Fruit fly (Drosophila melanogaster) whole organism, prepupa: ENCODE measurements around the gene RacGAP84C.

Experiments
- CG11762 ChIP-seq: fragments of 200-800 bp; sonication (Bioruptor generic); optimal IDR thresholded peaks from 3 replicates; lab custom pipeline; 2016; ENCODE audit warnings: missing biosample characterization, missing genetic modification characterization; ENCODE audit not compliant: insufficient read depth
- CG15336 ChIP-seq: fragments of 200-800 bp; sonication (Bioruptor generic); IDR thresholded peaks from 2 replicates; pipeline ENCODE4 v1.3.6; 2022; ENCODE audit warnings: missing biosample characterization, missing genetic modification characterization
- CG8319 ChIP-seq: fragments of 200-800 bp; sonication (Bioruptor generic); optimal IDR thresholded peaks from 3 replicates; lab custom pipeline; 2016; ENCODE audit warnings: missing biosample characterization, missing genetic modification characterization
- CG8632 ChIP-seq: fragments of 200-800 bp; sonication (Bioruptor generic); optimal IDR thresholded peaks from 3 replicates; lab custom pipeline; 2016; ENCODE audit warnings: missing biosample characterization, missing genetic modification characterization
- Eip93F ChIP-seq: fragments of 200-800 bp; sonication (Bioruptor generic); optimal IDR thresholded peaks from 2 replicates; lab custom pipeline; 2016; ENCODE audit warnings: missing biosample characterization, mild to moderate bottlenecking, missing genetic modification characterization
- Ets21C ChIP-seq: fragments of 200-800 bp; sonication (Bioruptor generic); optimal IDR thresholded peaks from 3 replicates; lab custom pipeline; 2016; ENCODE audit warnings: missing biosample characterization, missing genetic modification characterization
- Hr38 ChIP-seq: sonication (Bioruptor generic); optimal IDR thresholded peaks from 2 replicates; lab custom pipeline; 2016; ENCODE audit warnings: missing biosample characterization, missing genetic modification characterization
- Hr39 ChIP-seq: fragments of 200-800 bp; sonication (Bioruptor generic); optimal IDR thresholded peaks from 2 replicates; lab custom pipeline; 2016; ENCODE audit warnings: missing biosample characterization, missing genetic modification characterization
- OdsH ChIP-seq: fragments of 200-800 bp; sonication (Bioruptor generic); optimal IDR thresholded peaks from 3 replicates; lab custom pipeline; 2016; ENCODE audit warnings: missing biosample characterization, missing genetic modification characterization
- cyc ChIP-seq: fragments of 200-800 bp; sonication (Bioruptor generic); optimal IDR thresholded peaks from 3 replicates; lab custom pipeline; 2016; ENCODE audit warnings: missing biosample characterization, missing genetic modification characterization
- dsx ChIP-seq: fragments of 200-800 bp; optimal IDR thresholded peaks from 3 replicates; lab custom pipeline; 2019; ENCODE audit warnings: missing biosample characterization, mild to moderate bottlenecking, missing genetic modification characterization, moderate library complexity; ENCODE audit not compliant: poor library complexity, severe bottlenecking
- eg ChIP-seq: fragments of 200-800 bp; sonication (Bioruptor generic); IDR thresholded peaks from 3 replicates; pipeline ENCODE4 v1.3.6; 2022; ENCODE audit warnings: missing biosample characterization, missing genetic modification characterization
- lz ChIP-seq: fragments of 200-800 bp; sonication (Bioruptor generic); optimal IDR thresholded peaks from 3 replicates; lab custom pipeline; 2016; ENCODE audit warnings: missing biosample characterization, missing genetic modification characterization
- salr ChIP-seq, 2 experiments: fragments of 200-800 bp; sonication (Bioruptor generic); optimal IDR thresholded peaks; 3 replicates each; lab custom pipeline; 2016 to 2018; ENCODE audit warnings: missing biosample characterization in 2 of 2, missing genetic modification characterization in 2 of 2, mild to moderate bottlenecking in 1 of 2

- TF ChIP-seq CG8319 (no peak), eg (GFP tag; lab: Robert Waterston, UW) (no peak), cyc (GFP tag; lab: Kevin White, UChicago) (no peak), CG15336 (GFP tag; lab: Robert Waterston, UW) (no peak), dsx (GFP tag; lab: Kevin White, UChicago) (no peak), CG8632 (GFP tag; lab: Kevin White, UChicago) (no peak), OdsH (GFP tag; lab: Kevin White, UChicago) (no peak), Eip93F (GFP tag; lab: Kevin White, UChicago) (no peak), Ets21C (GFP tag; lab: Kevin White, UChicago) (no peak), salr (GFP tag; optimal IDR thresholded peaks at IDR 0.05; lab: Kevin White, UChicago) (no peak), lz (GFP tag; lab: Kevin White, UChicago) (no peak), CG11762 (no peak), Hr39 (GFP tag; lab: Kevin White, UChicago) (no peak), Hr38 (no peak)
Observed at dm6 chr3R:7246889-7247288, 38.9 kb upstream of the RacGAP84C start, which contains the start of the genes Noc3 and CG10053.
